Worm (Caenorhabditis elegans): ENCODE data around the gene col-81.

col-81 gene

DNA sequence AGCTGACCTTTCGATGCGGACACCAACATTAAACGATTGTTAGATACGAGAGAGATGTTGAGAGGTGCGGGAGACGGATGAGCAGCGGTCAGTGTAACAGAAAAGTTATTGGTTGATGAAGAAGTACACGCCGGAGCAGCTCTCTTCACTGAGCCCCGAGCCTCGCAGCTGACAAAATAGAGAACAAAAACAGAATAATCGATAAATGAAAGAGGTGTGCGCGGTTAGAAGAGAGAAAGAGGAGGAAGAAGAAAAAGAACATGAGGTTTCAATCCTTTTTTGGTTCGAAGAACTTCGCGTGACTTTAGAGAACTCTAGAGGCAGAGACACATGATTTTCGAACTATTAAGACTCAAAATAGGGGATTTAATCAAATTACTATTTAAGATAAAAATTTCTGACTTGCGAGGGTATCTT, 28.3 kb upstream of the col-81 start (continued):
- TF ChIP-seq lin-40 (tag; optimal IDR thresholded peaks at IDR 0.05) = peak; percentile 8
- peak in 1 of 3 experiments; percentile 25 for TF ChIP-seq lin-35 (GFP tag; optimal IDR thresholded peaks at IDR 0.05)
- 0 out of 2 replicates have a peak, but pooled peaks have one; percentile 33 for TF ChIP-seq pbrm-1 (GFP tag; IDR thresholded peaks at IDR 0.05)
- TF ChIP-seq B0035.1 (tag; optimal IDR thresholded peaks at IDR 0.05) = no peak
- no peak for TF ChIP-seq ztf-25 (GFP tag; IDR thresholded peaks at IDR 0.05)
- no peak for TF ChIP-seq snpc-4 (GFP tag; optimal IDR thresholded peaks at IDR 0.05)
- peak in 2 of 4 experiments; percentile 5 to 11 for TF ChIP-seq snpc-4 (tag; optimal IDR thresholded peaks at IDR 0.05)
- no peak for TF ChIP-seq aptf-3 (GFP tag; IDR thresholded peaks at IDR 0.05)
- 0 out of 2 replicates have a peak, but pooled peaks have one; percentile 44 for TF ChIP-seq madf-3 (GFP tag; IDR thresholded peaks at IDR 0.05)

DNA sequence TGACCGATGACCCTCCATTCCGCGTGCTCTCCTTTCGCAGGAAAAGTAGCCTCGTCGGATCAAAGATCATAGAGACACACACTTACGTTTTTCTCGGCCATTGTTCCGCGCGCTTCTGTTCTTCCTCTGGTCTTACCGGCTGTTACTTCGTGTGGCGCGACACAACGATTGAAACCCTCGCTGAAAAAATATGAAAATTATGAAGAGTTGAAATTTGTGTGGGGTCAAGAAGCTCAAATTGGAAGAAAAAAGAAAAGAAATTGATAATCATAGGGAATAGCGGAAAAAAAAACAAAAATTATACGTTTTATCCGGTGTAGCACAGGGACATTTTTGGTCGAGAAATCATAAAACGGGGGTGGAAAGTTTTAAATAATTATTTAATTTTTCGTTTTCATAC, 27.5 kb upstream of the col-81 start, which contains the start of gene cey-1:
TSS of gene cey-1 (minus strand) at position 180 of the 400 bp plus-strand sequence.
- TF ChIP-seq hlh-12 (tag; optimal IDR thresholded peaks at IDR 0.05) (no peak), attf-5 (GFP tag; optimal IDR thresholded peaks at IDR 0.05) (no peak), lag-1 (GFP tag; IDR thresholded peaks at IDR 0.05) (no peak), egl-18 (GFP tag; IDR thresholded peaks at IDR 0.05) (no peak), hlh-26 (GFP tag; conservative IDR thresholded peaks at IDR 0.05) (no peak), B0035.1 (tag; optimal IDR thresholded peaks at IDR 0.05) (no peak), F39B2.1 (GFP tag; IDR thresholded peaks at IDR 0.05) (no peak)

DNA sequence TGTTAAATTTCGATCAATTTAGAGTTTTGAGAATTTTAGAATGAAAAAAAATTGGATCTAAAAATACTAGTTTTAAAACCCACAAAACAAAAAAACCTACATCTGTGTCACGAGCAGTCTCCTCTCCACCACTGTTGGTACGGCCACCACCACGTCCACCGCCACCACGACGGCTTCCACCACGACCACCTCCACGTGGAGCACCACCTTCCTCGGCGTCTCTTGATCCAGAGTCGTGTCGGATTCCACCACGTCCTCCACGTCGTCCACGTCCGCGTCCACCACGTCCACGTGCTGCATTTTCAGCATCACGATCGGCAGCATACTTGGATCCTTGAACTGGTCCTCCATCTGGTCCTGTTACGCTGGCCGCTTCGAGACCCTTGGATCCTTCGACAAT, 26.6 kb upstream of the col-81 start:
- peak; percentile 41; the same call in 1 of the 2 replicates for TF ChIP-seq egrh-3 (GFP tag; IDR thresholded peaks at IDR 0.05)
- peak; percentile 81 for TF ChIP-seq zfh-2 (GFP tag; conservative IDR thresholded peaks at IDR 0.05)
- TF ChIP-seq athp-1 (tag; optimal IDR thresholded peaks at IDR 0.05) = no peak

DNA sequence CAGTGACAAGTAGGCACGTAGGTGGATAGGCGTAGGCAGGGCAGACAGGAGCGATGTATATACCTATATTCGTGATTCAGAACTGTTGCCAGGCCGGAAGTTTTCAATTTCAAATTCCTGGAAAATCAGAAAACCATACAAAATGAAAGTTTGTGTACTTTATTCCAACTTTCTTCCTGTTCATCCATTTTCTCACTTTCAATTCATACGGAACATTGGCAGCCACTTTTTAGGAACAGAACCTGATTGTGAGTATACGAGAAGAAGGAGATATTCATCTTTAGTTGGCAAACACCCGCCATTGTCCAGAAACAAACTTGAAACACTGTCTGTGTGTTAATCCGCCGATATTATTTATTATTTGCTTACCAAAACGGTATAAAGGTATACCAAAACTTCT, 22.2 kb upstream of the col-81 start, which contains the start of gene srlf-15:
TSS of gene srlf-15 (plus strand) at position 301 of the 400 bp plus-strand sequence.
- no peak for TF ChIP-seq hmg-20 (GFP tag; IDR thresholded peaks at IDR 0.05)

DNA sequence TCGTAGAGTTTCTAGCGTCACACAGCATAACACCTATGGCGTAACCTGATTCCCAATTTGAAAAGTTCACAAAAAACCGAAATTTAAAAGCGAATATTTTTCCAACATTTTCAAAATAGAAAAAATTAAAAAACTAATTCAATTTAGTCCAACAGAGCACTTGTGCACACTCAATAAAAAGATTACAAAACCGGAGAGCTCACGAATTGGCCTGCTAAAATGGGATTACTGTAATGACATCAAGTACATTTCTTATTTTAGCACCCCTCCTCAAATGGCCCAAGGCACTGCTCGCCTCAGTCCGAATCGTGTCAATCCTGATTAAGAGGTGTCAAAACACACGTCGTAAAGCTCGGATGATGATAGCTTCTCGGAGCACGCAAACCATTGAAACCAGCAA, 19.2 kb upstream of the col-81 start:
- TF ChIP-seq nhr-179 (tag; optimal IDR thresholded peaks at IDR 0.05) (no peak), lin-40 (tag; optimal IDR thresholded peaks at IDR 0.05) (no peak), athp-1 (tag; optimal IDR thresholded peaks at IDR 0.05) (no peak), pha-4 (tag; optimal IDR thresholded peaks at IDR 0.05) (no peak), bed-2 (GFP tag; IDR thresholded peaks at IDR 0.05) (no peak), lir-1 (GFP tag; conservative IDR thresholded peaks at IDR 0.05) (no peak), Y95B8A.8 (GFP tag; IDR thresholded peaks at IDR 0.05) (no peak), lsl-1 (GFP tag; optimal IDR thresholded peaks at IDR 0.05) (no peak), sdz-38 (tag; optimal IDR thresholded peaks at IDR 0.05) (no peak), tlf-1 (GFP tag; optimal IDR thresholded peaks at IDR 0.05) (no peak), ztf-6 (GFP tag; IDR thresholded peaks at IDR 0.05) (no peak), hlh-26 (GFP tag; conservative IDR thresholded peaks at IDR 0.05) (no peak), nhr-80 (tag; optimal IDR thresholded peaks at IDR 0.05) (no peak), sea-2 (GFP tag; IDR thresholded peaks at IDR 0.05) (no peak), egl-18 (GFP tag; IDR thresholded peaks at IDR 0.05) (no peak)

DNA sequence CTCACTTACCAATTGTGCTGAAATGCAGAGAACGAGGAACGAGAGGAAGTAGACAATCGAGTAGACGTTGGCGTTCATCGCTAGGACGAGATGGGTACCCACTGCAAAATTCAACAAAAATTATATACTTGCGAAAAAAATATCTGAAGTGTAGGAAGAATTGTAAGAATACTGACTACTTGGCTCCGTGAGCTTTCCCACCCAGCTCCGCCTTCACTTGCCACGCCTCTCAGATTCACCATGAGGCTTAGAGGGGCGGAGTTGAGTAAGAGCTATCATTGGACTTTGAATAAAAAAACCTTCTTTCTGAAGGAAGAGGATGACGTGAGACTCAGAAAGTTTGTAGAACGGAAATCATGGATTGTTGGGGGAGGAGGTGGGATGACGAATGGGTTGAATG, 16.7 kb upstream of the col-81 start, which contains the start of gene nlp-18:
TSS of gene nlp-18 (minus strand) at position 101 of the 400 bp plus-strand sequence.
- TF ChIP-seq hmg-1.2 (GFP tag; IDR thresholded peaks at IDR 0.05) (no peak), F55B11.4 (tag; optimal IDR thresholded peaks at IDR 0.05; ENCODE audit: borderline replicate concordance, insufficient read depth) (no peak), zfh-2 (GFP tag; conservative IDR thresholded peaks at IDR 0.05) (no peak), lin-54 (GFP tag; optimal IDR thresholded peaks at IDR 0.05) (no peak), aptf-2 (GFP tag; conservative IDR thresholded peaks at IDR 0.05) (no peak), attf-5 (GFP tag; optimal IDR thresholded peaks at IDR 0.05) (no peak), hlh-12 (tag; optimal IDR thresholded peaks at IDR 0.05) (no peak), B0261.1 (tag; optimal IDR thresholded peaks at IDR 0.05) (no peak), hrde-1 (tag; optimal IDR thresholded peaks at IDR 0.05; ENCODE audit: borderline replicate concordance) (no peak), sdz-38 (tag; optimal IDR thresholded peaks at IDR 0.05) (no peak), lag-1 (GFP tag; IDR thresholded peaks at IDR 0.05) (no peak), F57A8.1 (GFP tag; optimal IDR thresholded peaks at IDR 0.05) (no peak)
